Fruit fly (Drosophila melanogaster): ENCODE data around the gene CG6052.

The CG6052 gene

dm6 chr3L:17729278-17729677 lies at the start of gene CG6052:
TSS of gene CG6052 (minus strand) at chr3L:17729378.
- no peak for TF ChIP-seq Rel (GFP tag; optimal IDR thresholded peaks at IDR 0.05)
- no peak for TF ChIP-seq Rel (tag; optimal IDR thresholded peaks at IDR 0.05)
- TF ChIP-seq Jra (GFP tag; optimal IDR thresholded peaks at IDR 0.05) = no peak
- TF ChIP-seq ey (GFP tag; optimal IDR thresholded peaks at IDR 0.05) = no peak
- TF ChIP-seq dmrt93B (GFP tag; optimal IDR thresholded peaks at IDR 0.05) = no peak
- no peak for TF ChIP-seq tai (GFP tag; optimal IDR thresholded peaks at IDR 0.05)
- no peak for TF ChIP-seq Vsx2 (GFP tag; optimal IDR thresholded peaks at IDR 0.05; ENCODE audit: partially characterized antibody)
- no peak for TF ChIP-seq lola (GFP tag; optimal IDR thresholded peaks at IDR 0.05)
- TF ChIP-seq GATAd (GFP tag; optimal IDR thresholded peaks at IDR 0.05) = no peak
- TF ChIP-seq OdsH (GFP tag; optimal IDR thresholded peaks at IDR 0.05) = no peak
- TF ChIP-seq woc (GFP tag; optimal IDR thresholded peaks at IDR 0.05) = no peak
- no peak for TF ChIP-seq psq (GFP tag; optimal IDR thresholded peaks at IDR 0.05)
- no peak for TF ChIP-seq fru (GFP tag; optimal IDR thresholded peaks at IDR 0.05)
- TF ChIP-seq HLH106 (tag; optimal IDR thresholded peaks at IDR 0.05) = no peak
- no peak for TF ChIP-seq CrebA (GFP tag; optimal IDR thresholded peaks at IDR 0.05; ENCODE audit: borderline replicate concordance)
- no peak for TF ChIP-seq h (GFP tag; optimal IDR thresholded peaks at IDR 0.05)

dm6 chr3L:17763987-17764386 lies 34.8 kb upstream of the CG6052 start, which contains the start of the genes Adgf-A and Adgf-A2:
TSS of gene Adgf-A (minus strand) at chr3L:17764158.
TSS of gene Adgf-A2 (minus strand) at chr3L:17764158.
- TF ChIP-seq h (GFP tag; optimal IDR thresholded peaks at IDR 0.05) (no peak), Rel (GFP tag; optimal IDR thresholded peaks at IDR 0.05) (no peak), Rel (tag; optimal IDR thresholded peaks at IDR 0.05) (no peak), Myc (optimal IDR thresholded peaks at IDR 0.05) (no peak)

- TF ChIP-seq Vsx2 (GFP tag; optimal IDR thresholded peaks at IDR 0.05; ENCODE audit: partially characterized antibody) (no peak), dmrt93B (GFP tag; optimal IDR thresholded peaks at IDR 0.05) (no peak), fru (GFP tag; optimal IDR thresholded peaks at IDR 0.05) (no peak)
Measured at dm6 chr3L:17759072-17759747, 30.0 kb upstream of the CG6052 start, which contains the start of gene CG32181. TSS of gene CG32181 (plus strand) at chr3L:17759697.

- TF ChIP-seq woc (GFP tag; optimal IDR thresholded peaks at IDR 0.05) = no peak
- no peak for TF ChIP-seq Abd-B (GFP tag; optimal IDR thresholded peaks at IDR 0.05)
- TF ChIP-seq ey (GFP tag; optimal IDR thresholded peaks at IDR 0.05) = no peak
- no peak for TF ChIP-seq lola (GFP tag; optimal IDR thresholded peaks at IDR 0.05)
- no peak for TF ChIP-seq pan (optimal IDR thresholded peaks at IDR 0.05)
- TF ChIP-seq tai (GFP tag; optimal IDR thresholded peaks at IDR 0.05) = no peak
- no peak for TF ChIP-seq OdsH (GFP tag; optimal IDR thresholded peaks at IDR 0.05)
- TF ChIP-seq brk (GFP tag; optimal IDR thresholded peaks at IDR 0.05) = no peak
- TF ChIP-seq Dif (GFP tag; optimal IDR thresholded peaks at IDR 0.05; ENCODE audit: partially characterized antibody) = no peak
- TF ChIP-seq Hr78 (GFP tag; optimal IDR thresholded peaks at IDR 0.05) = no peak
Measured at dm6 chr3L:17758084-17758211, 28.8 kb upstream of the CG6052 start, which contains the start of gene CG32182. TSS of gene CG32182 (plus strand) at chr3L:17758112.

- TF ChIP-seq Dif (GFP tag; optimal IDR thresholded peaks at IDR 0.05; ENCODE audit: partially characterized antibody) (peak; percentile 43), dl (GFP tag; optimal IDR thresholded peaks at IDR 0.05; ENCODE audit: insufficient read depth in 1 of 2, partially characterized antibody in 2 of 2) (peak in 1 of 2 experiments; percentile 53), Abd-B (GFP tag; optimal IDR thresholded peaks at IDR 0.05) (no peak), ey (GFP tag; optimal IDR thresholded peaks at IDR 0.05) (peak; percentile 45), fru (GFP tag; optimal IDR thresholded peaks at IDR 0.05) (peak; percentile 77), sv (GFP tag; optimal IDR thresholded peaks at IDR 0.05) (peak; percentile 34), HLH106 (tag; optimal IDR thresholded peaks at IDR 0.05) (peak; percentile 67), Hr83 (GFP tag; optimal IDR thresholded peaks at IDR 0.05; ENCODE audit: poor library complexity, severe bottlenecking) (no peak), sage (GFP tag; optimal IDR thresholded peaks at IDR 0.05) (no peak), Jra (GFP tag; optimal IDR thresholded peaks at IDR 0.05) (no peak), woc (GFP tag; optimal IDR thresholded peaks at IDR 0.05) (peak; percentile 65), Hnf4 (GFP tag; optimal IDR thresholded peaks at IDR 0.05) (peak; percentile 16), br (GFP tag; optimal IDR thresholded peaks at IDR 0.05) (peak; percentile 56), GATAd (GFP tag; optimal IDR thresholded peaks at IDR 0.05) (no peak), OdsH (GFP tag; optimal IDR thresholded peaks at IDR 0.05) (peak; percentile 71), dmrt93B (GFP tag; optimal IDR thresholded peaks at IDR 0.05) (peak; percentile 57), foxo (GFP tag; optimal IDR thresholded peaks at IDR 0.05) (peak in 1 of 2 experiments; percentile 76), CrebA (GFP tag; optimal IDR thresholded peaks at IDR 0.05; ENCODE audit: borderline replicate concordance) (no peak), CG9705 (GFP tag; optimal IDR thresholded peaks at IDR 0.05) (peak; percentile 27), h (GFP tag; optimal IDR thresholded peaks at IDR 0.05) (peak; percentile 73), psq (GFP tag; optimal IDR thresholded peaks at IDR 0.05) (peak; percentile 50), Sp1 (GFP tag; optimal IDR thresholded peaks at IDR 0.05) (peak; percentile 67), CG32264 (GFP tag; optimal IDR thresholded peaks at IDR 0.05) (peak; percentile 3), rgr (GFP tag; optimal IDR thresholded peaks at IDR 0.05) (peak; percentile 55), Mio (GFP tag; optimal IDR thresholded peaks at IDR 0.05) (no peak)
Measured at dm6 chr3L:17757156-17758083, 28.2 kb upstream of the CG6052 start.

Data from whole organism, wandering third instar larva.